Worm (Caenorhabditis elegans): ENCODE data around the gene dsc-4.

The dsc-4 gene

DNA sequence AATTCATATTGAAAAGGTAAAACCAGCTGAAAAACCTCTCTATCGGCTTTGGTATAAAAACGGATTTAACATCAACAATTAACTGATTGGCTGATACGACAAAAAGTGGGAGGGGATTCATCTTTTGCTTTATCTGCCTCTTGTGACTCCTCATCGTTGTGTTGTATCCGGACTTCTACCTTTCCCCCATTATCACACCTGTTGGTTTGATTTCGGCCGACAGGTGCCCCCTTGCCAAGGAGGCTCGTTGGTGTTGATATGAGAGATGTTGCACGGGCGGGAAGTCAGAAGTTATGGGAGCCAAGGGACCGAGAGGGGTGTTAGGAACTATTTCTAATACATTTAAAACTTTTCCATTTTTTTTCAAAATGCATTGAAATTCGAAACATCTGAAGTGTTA lies 5.9 kb downstream of the dsc-4 start:
- TF ChIP-seq mes-2 (tag; optimal IDR thresholded peaks at IDR 0.05; ENCODE audit: poor library complexity, severe bottlenecking) (no peak), dve-1 (tag; optimal IDR thresholded peaks at IDR 0.05; ENCODE audit: insufficient read depth) (no peak), unc-62 (GFP tag; optimal IDR thresholded peaks at IDR 0.05 in 1 of 2) (peak in 1 of 2 experiments; percentile 15), unc-62 (tag; optimal IDR thresholded peaks at IDR 0.05) (no peak), dmd-8 (GFP tag; IDR thresholded peaks at IDR 0.05) (no peak), ceh-32 (tag; optimal IDR thresholded peaks at IDR 0.05; ENCODE audit: poor library complexity) (no peak)

DNA sequence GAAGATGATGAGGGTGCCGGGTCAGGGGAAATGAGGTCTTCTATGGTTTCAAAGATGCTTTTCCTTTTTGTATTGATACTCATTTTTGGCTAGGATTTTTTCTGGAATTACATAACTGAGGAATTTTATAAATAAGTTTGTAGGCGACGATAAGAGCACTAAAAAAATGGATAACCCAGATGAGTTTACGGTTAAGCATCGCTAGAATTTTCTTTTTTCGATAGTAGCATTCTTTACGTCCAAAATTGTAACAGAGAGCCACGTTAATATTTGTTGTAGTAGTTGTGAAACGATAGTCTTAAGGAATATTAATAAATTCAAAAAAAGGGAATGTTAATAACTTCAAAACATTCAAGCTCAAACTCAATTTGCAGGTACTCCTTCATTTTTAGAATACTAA lies 6.7 kb downstream of the dsc-4 start, which contains the start of gene snai-1:
Gene snai-1 (minus strand): TSS at position 101 of the 400 bp plus-strand sequence.
- TF ChIP-seq nhr-42 (GFP tag; IDR thresholded peaks at IDR 0.05) (no peak), lir-3 (tag; optimal IDR thresholded peaks at IDR 0.05) (no peak), ceh-32 (tag; optimal IDR thresholded peaks at IDR 0.05; ENCODE audit: poor library complexity) (no peak), php-3 (GFP tag; IDR thresholded peaks at IDR 0.05) (no peak), nhr-237 (tag; optimal IDR thresholded peaks at IDR 0.05) (no peak), lsy-2 (tag; optimal IDR thresholded peaks at IDR 0.05) (no peak), spr-1 (tag; optimal IDR thresholded peaks at IDR 0.05) (no peak), zfp-2 (tag; optimal IDR thresholded peaks at IDR 0.05) (no peak), lin-38 (GFP tag; IDR thresholded peaks at IDR 0.05) (no peak), gei-8 (GFP tag; optimal IDR thresholded peaks at IDR 0.05) (no peak)

DNA sequence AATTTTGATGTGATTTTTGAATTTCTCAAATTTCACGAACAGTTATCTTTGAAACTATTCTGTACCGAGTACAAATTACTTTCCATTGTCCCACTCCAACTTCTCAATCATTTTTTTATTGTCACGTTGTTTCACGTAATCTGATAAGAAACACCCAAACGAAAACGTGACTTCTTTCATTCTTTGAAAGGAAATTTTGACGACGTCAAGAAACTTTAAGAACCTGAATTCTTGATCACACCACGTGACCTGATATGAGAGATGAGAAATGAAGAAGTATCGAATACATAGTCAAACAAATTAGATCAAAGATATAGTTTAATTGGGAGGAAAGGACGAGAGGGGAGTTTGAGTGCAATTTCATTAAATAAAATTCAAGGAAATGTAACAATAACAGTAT lies 10.8 kb downstream of the dsc-4 start:
- TF ChIP-seq ZK546.5 (tag; optimal IDR thresholded peaks at IDR 0.05) (no peak), egl-27 (tag; optimal IDR thresholded peaks at IDR 0.05) (no peak), ztf-7 (tag; optimal IDR thresholded peaks at IDR 0.05) (no peak), nhr-6 (tag; optimal IDR thresholded peaks at IDR 0.05) (no peak), aha-1 (tag) (peak; percentile 19), D1046.2 (GFP tag; IDR thresholded peaks at IDR 0.05) (no peak), nhr-48 (tag; optimal IDR thresholded peaks at IDR 0.05) (peak; percentile 68), hlh-11 (tag; optimal IDR thresholded peaks at IDR 0.05) (peak; percentile 57), rbr-2 (tag; optimal IDR thresholded peaks at IDR 0.05) (no peak), ceh-32 (tag; optimal IDR thresholded peaks at IDR 0.05; ENCODE audit: poor library complexity) (no peak), php-3 (GFP tag; IDR thresholded peaks at IDR 0.05) (no peak), daf-12 (tag; optimal IDR thresholded peaks at IDR 0.05) (no peak), daf-8 (GFP tag; IDR thresholded peaks at IDR 0.05) (no peak), ces-1 (GFP tag; optimal IDR thresholded peaks at IDR 0.05) (no peak), dmd-6 (GFP tag; IDR thresholded peaks at IDR 0.05) (peak; percentile 56), nhr-28 (tag; optimal IDR thresholded peaks at IDR 0.05) (peak; percentile 18), madf-9 (GFP tag; conservative IDR thresholded peaks at IDR 0.05) (no peak), ceh-82 (tag; optimal IDR thresholded peaks at IDR 0.05) (no peak), Y48G9A.11 (GFP tag; IDR thresholded peaks at IDR 0.05) (no peak), zfp-2 (tag; optimal IDR thresholded peaks at IDR 0.05) (no peak), R02D3.7 (tag; optimal IDR thresholded peaks at IDR 0.05) (no peak), snpc-1.2 (GFP tag; IDR thresholded peaks at IDR 0.05) (no peak), unc-39 (tag; optimal IDR thresholded peaks at IDR 0.05) (no peak), ceh-28 (tag; optimal IDR thresholded peaks at IDR 0.05) (no peak), ctbp-1 (GFP tag; IDR thresholded peaks at IDR 0.05) (no peak), unc-62 (GFP tag; optimal IDR thresholded peaks at IDR 0.05 in 1 of 2) (peak in 1 of 2 experiments; percentile 17), unc-62 (tag; optimal IDR thresholded peaks at IDR 0.05) (no peak), T20F7.1 (GFP tag; optimal IDR thresholded peaks at IDR 0.05) (peak; percentile 41), hlh-30 (tag; optimal IDR thresholded peaks at IDR 0.05; ENCODE audit: insufficient read depth) (peak; percentile 80), dve-1 (tag; optimal IDR thresholded peaks at IDR 0.05; ENCODE audit: insufficient read depth) (peak; percentile 8), snpc-4 (tag; optimal IDR thresholded peaks at IDR 0.05) (no peak), mdl-1 (tag; optimal IDR thresholded peaks at IDR 0.05) (peak in 1 of 2 experiments; percentile 62), F10B5.3 (tag; optimal IDR thresholded peaks at IDR 0.05) (no peak), set-16 (GFP tag; IDR thresholded peaks at IDR 0.05) (no peak), jun-1 (tag; optimal IDR thresholded peaks at IDR 0.05) (no peak)
